1 fruit fly cellular context compared by ENCODE assay signal in the genomic region with DNA sequence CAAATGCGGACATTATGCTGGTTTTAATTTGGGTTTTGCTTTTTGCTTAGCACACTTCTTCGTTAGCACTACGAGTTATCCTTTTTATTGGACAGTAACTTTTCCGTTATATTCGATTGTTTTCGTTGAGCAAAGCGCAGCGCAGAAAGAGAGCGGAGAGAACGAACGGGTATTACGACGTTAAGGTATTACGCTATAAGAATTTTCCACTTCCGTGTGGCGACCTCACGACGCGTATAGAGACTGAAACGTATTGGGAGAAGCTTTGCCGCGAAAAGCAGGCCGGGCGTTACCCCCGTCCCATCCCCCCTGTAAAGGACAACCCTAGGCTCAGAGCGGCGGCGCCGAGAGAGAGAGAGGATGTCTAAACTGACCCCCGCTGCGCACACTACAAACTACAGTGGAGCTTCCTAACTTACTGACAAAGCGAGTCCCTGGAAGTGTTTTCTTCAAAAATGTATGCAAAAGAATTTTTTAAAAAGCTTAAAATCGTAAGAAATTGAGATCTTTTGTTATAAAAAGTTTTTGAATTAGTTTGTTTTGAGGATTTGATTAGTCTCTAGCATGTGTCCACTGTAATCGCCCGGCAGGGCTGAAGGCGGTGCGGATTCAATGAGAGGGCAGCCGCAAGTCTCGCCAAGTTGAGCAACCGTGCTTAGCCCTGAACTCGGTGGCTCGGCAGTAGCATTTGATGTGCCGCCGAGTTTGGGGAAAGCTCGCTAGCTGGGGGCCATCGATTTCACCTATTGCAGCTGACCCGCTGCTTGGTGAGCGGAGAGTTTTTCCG.
TF ChIP-seq lines count a peak whose summit lies in the region.

No protein-coding gene starts in this region.

TF ChIP-seq in whole organism, embryonic, 481 proteins besides CTCF, POLR2A, EP300 and RAD21 (continued from another document and continues in another):
- TF ChIP-seq CG6254 (GFP tag; optimal IDR thresholded peaks at IDR 0.05; lab: Kevin White, UChicago), result peak; percentile 83
- TF ChIP-seq caup (GFP tag; optimal IDR thresholded peaks at IDR 0.05; lab: Kevin White, UChicago; ENCODE audit: severe bottlenecking), result peak; percentile 97
- peak; percentile 98 for TF ChIP-seq row (GFP tag; IDR thresholded peaks at IDR 0.05; lab: Robert Waterston, UW)
- TF ChIP-seq PHDP (tag; optimal IDR thresholded peaks at IDR 0.05; lab: Kevin White, UChicago), result peak; percentile 96
- no peak for TF ChIP-seq Tbp (GFP tag; optimal IDR thresholded peaks at IDR 0.05; lab: Kevin White, UChicago)
- no peak for TF ChIP-seq CG7745 (tag; optimal IDR thresholded peaks at IDR 0.05; lab: Kevin White, UChicago)
- peak; percentile 88 for TF ChIP-seq zen (tag; optimal IDR thresholded peaks at IDR 0.05; lab: Kevin White, UChicago)
- peak; percentile 77 for TF ChIP-seq E2f2 (GFP tag; IDR thresholded peaks at IDR 0.05; lab: Robert Waterston, UW)
- TF ChIP-seq CG8359 (GFP tag; optimal IDR thresholded peaks at IDR 0.05; lab: Kevin White, UChicago; ENCODE audit: borderline replicate concordance), result peak; percentile 71
- TF ChIP-seq en (GFP tag; optimal IDR thresholded peaks at IDR 0.05; lab: Kevin White, UChicago), result peak; percentile 81
- TF ChIP-seq slou (GFP tag; optimal IDR thresholded peaks at IDR 0.05; lab: Kevin White, UChicago), result peak; percentile 92
- peak; percentile 85 for TF ChIP-seq CG11696 (GFP tag; IDR thresholded peaks at IDR 0.05; lab: Robert Waterston, UW)
- peak; percentile 97 for TF ChIP-seq Gug (GFP tag; IDR thresholded peaks at IDR 0.05; lab: Robert Waterston, UW)
- TF ChIP-seq H2.0 (GFP tag; IDR thresholded peaks at IDR 0.05; lab: Robert Waterston, UW), result peak; percentile 93
- TF ChIP-seq CG11723 (GFP tag; optimal IDR thresholded peaks at IDR 0.05; lab: Kevin White, UChicago), result peak; percentile 87
- TF ChIP-seq pros (GFP tag; optimal IDR thresholded peaks at IDR 0.05; lab: Kevin White, UChicago), result no peak
- TF ChIP-seq Hsf (GFP tag; optimal IDR thresholded peaks at IDR 0.05; lab: Kevin White, UChicago), result peak; percentile 95
- peak; percentile 91 for TF ChIP-seq CG11398 (GFP tag; optimal IDR thresholded peaks at IDR 0.05; lab: Kevin White, UChicago)
- peak; percentile 90 for TF ChIP-seq CG9437 (GFP tag; optimal IDR thresholded peaks at IDR 0.05; lab: Kevin White, UChicago)
- peak; percentile 92 for TF ChIP-seq CrebB (tag; optimal IDR thresholded peaks at IDR 0.05; lab: Kevin White, UChicago)
- peak; percentile 93 for TF ChIP-seq fd96Cb (tag; optimal IDR thresholded peaks at IDR 0.05; lab: Kevin White, UChicago)
- TF ChIP-seq CG16813 (GFP tag; IDR thresholded peaks at IDR 0.05; lab: Robert Waterston, UW; ENCODE audit: partially characterized antibody), result no peak
- TF ChIP-seq CG17359 (tag; optimal IDR thresholded peaks at IDR 0.05; lab: Kevin White, UChicago), result peak; percentile 97
- TF ChIP-seq sna (GFP tag; IDR thresholded peaks at IDR 0.05; lab: Robert Waterston, UW; ENCODE audit: partially characterized antibody), result 0 out of 2 replicates have a peak, but pooled peaks have one; percentile 13
- peak; percentile 74 for TF ChIP-seq twi (tag; optimal IDR thresholded peaks at IDR 0.05; lab: Kevin White, UChicago)
- TF ChIP-seq BEAF-32 (GFP tag; optimal IDR thresholded peaks at IDR 0.05; lab: Kevin White, UChicago), result peak; percentile 6
- TF ChIP-seq Doc3 (GFP tag; IDR thresholded peaks at IDR 0.05; lab: Robert Waterston, UW; ENCODE audit: partially characterized antibody), result no peak
- peak; percentile 95 for TF ChIP-seq her (GFP tag; optimal IDR thresholded peaks at IDR 0.05; lab: Kevin White, UChicago)
- peak; percentile 68 for TF ChIP-seq CG3065 (GFP tag; optimal IDR thresholded peaks at IDR 0.05; lab: Kevin White, UChicago)
- TF ChIP-seq CG13296 (GFP tag; optimal IDR thresholded peaks at IDR 0.05; lab: Kevin White, UChicago), result peak; percentile 96
- TF ChIP-seq lbe (GFP tag; optimal IDR thresholded peaks at IDR 0.05; lab: Kevin White, UChicago), result peak; percentile 46
- peak; percentile 97 for TF ChIP-seq lilli (GFP tag; optimal IDR thresholded peaks at IDR 0.05; lab: Kevin White, UChicago)
- peak; percentile 93 for TF ChIP-seq Fer2 (tag; optimal IDR thresholded peaks at IDR 0.05; lab: Kevin White, UChicago)
- no peak for TF ChIP-seq unc-4 (GFP tag; IDR thresholded peaks at IDR 0.05; lab: Robert Waterston, UW; ENCODE audit: partially characterized antibody)
- TF ChIP-seq CG15073 (GFP tag; optimal IDR thresholded peaks at IDR 0.05; lab: Kevin White, UChicago), result peak; percentile 74
- peak; percentile 90 for TF ChIP-seq Dip3 (GFP tag; optimal IDR thresholded peaks at IDR 0.05; lab: Kevin White, UChicago)
- TF ChIP-seq CG12236 (GFP tag; optimal IDR thresholded peaks at IDR 0.05; lab: Kevin White, UChicago), result peak; percentile 84
- peak; percentile 96 for TF ChIP-seq CG7556 (GFP tag; optimal IDR thresholded peaks at IDR 0.05; lab: Kevin White, UChicago)
- peak; percentile 95 for TF ChIP-seq CG12769 (tag; optimal IDR thresholded peaks at IDR 0.05; lab: Kevin White, UChicago)
- peak; percentile 91 for TF ChIP-seq CG10654 (GFP tag; optimal IDR thresholded peaks at IDR 0.05; lab: Kevin White, UChicago)
- TF ChIP-seq Sin3A (optimal IDR thresholded peaks at IDR 0.05; lab: Kevin White, UChicago), result no peak
- peak; percentile 91 for TF ChIP-seq Six4 (GFP tag; optimal IDR thresholded peaks at IDR 0.05; lab: Kevin White, UChicago)
- peak; percentile 95 for TF ChIP-seq unpg (GFP tag; optimal IDR thresholded peaks at IDR 0.05; lab: Kevin White, UChicago)
- peak; percentile 99 for TF ChIP-seq Ets65A (GFP tag; lab: Kevin White, UChicago)
- TF ChIP-seq CG14441 (GFP tag; IDR thresholded peaks at IDR 0.05; lab: Robert Waterston, UW), result peak; percentile 96
- peak; percentile 99 for TF ChIP-seq grau (tag; optimal IDR thresholded peaks at IDR 0.05; lab: Kevin White, UChicago)
- no peak for TF ChIP-seq Dp (GFP tag; optimal IDR thresholded peaks at IDR 0.05; lab: Kevin White, UChicago)
- TF ChIP-seq crol (GFP tag; IDR thresholded peaks at IDR 0.05; lab: Robert Waterston, UW), result peak; percentile 78
- no peak for TF ChIP-seq bbx (GFP tag; IDR thresholded peaks at IDR 0.05; lab: Robert Waterston, UW; ENCODE audit: partially characterized antibody)
- TF ChIP-seq tup (GFP tag; optimal IDR thresholded peaks at IDR 0.05; lab: Kevin White, UChicago), result peak; percentile 90
- TF ChIP-seq CG6175 (GFP tag; IDR thresholded peaks at IDR 0.05; lab: Robert Waterston, UW), result peak; percentile 93
- peak; percentile 86 for TF ChIP-seq CG6765 (GFP tag; optimal IDR thresholded peaks at IDR 0.05; lab: Kevin White, UChicago)
- TF ChIP-seq ro (GFP tag; IDR thresholded peaks at IDR 0.05; lab: Robert Waterston, UW), result peak; percentile 88
- peak; percentile 98 for TF ChIP-seq Rfx (GFP tag; IDR thresholded peaks at IDR 0.05; lab: Robert Waterston, UW)
- peak; percentile 82 for TF ChIP-seq CG1603 (tag; optimal IDR thresholded peaks at IDR 0.05; lab: Kevin White, UChicago)
- TF ChIP-seq CG6813 (GFP tag; optimal IDR thresholded peaks at IDR 0.05; lab: Kevin White, UChicago), result peak; percentile 94
- TF ChIP-seq sisA (GFP tag; IDR thresholded peaks at IDR 0.05; lab: Robert Waterston, UW), result peak; percentile 97
- peak; percentile 80 for TF ChIP-seq jing (GFP tag; optimal IDR thresholded peaks at IDR 0.05; lab: Kevin White, UChicago)
- TF ChIP-seq sens (GFP tag; lab: Kevin White, UChicago), result peak; percentile 99
- TF ChIP-seq nau (GFP tag; optimal IDR thresholded peaks at IDR 0.05; lab: Kevin White, UChicago), result peak; percentile 89
- peak; percentile 97 for TF ChIP-seq dysf (GFP tag; IDR thresholded peaks at IDR 0.05; lab: Robert Waterston, UW)
- TF ChIP-seq mld (GFP tag; IDR thresholded peaks at IDR 0.05; lab: Robert Waterston, UW; ENCODE audit: partially characterized antibody), result no peak
- TF ChIP-seq seq (GFP tag; IDR thresholded peaks at IDR 0.05; lab: Robert Waterston, UW), result peak; percentile 96
- peak; percentile 79 for TF ChIP-seq CG31388 (GFP tag; optimal IDR thresholded peaks at IDR 0.05; lab: Kevin White, UChicago)
- peak; percentile 75 for TF ChIP-seq Nf-YB (GFP tag; optimal IDR thresholded peaks at IDR 0.05; lab: Kevin White, UChicago)
- peak; percentile 61 to 95 for TF ChIP-seq bsh (GFP tag; optimal IDR thresholded peaks at IDR 0.05; lab: Kevin White, UChicago)
- peak; percentile 57 for TF ChIP-seq CG2116 (GFP tag; optimal IDR thresholded peaks at IDR 0.05; lab: Kevin White, UChicago)
- peak; percentile 76 for TF ChIP-seq CG6654 (GFP tag; optimal IDR thresholded peaks at IDR 0.05; lab: Kevin White, UChicago)
- TF ChIP-seq H15 (GFP tag; IDR thresholded peaks at IDR 0.05; lab: Robert Waterston, UW), result peak; percentile 96
- TF ChIP-seq NfI (GFP tag; optimal IDR thresholded peaks at IDR 0.05; lab: Kevin White, UChicago), result peak; percentile 96
- TF ChIP-seq CG32772 (GFP tag; IDR thresholded peaks at IDR 0.05; lab: Robert Waterston, UW), result peak; percentile 96
- peak; percentile 93 for TF ChIP-seq CG12391 (tag; optimal IDR thresholded peaks at IDR 0.05; lab: Kevin White, UChicago)
- TF ChIP-seq CG31224 (GFP tag; IDR thresholded peaks at IDR 0.05; lab: Robert Waterston, UW), result peak; percentile 90
- TF ChIP-seq CHES-1-like (GFP tag; optimal IDR thresholded peaks at IDR 0.05; lab: Kevin White, UChicago), result peak; percentile 96
- peak; percentile 82 for TF ChIP-seq toy (GFP tag; IDR thresholded peaks at IDR 0.05; lab: Robert Waterston, UW)
- no peak for TF ChIP-seq usp (GFP tag; optimal IDR thresholded peaks at IDR 0.05; lab: Kevin White, UChicago)
- peak; percentile 95 for TF ChIP-seq CG30403 (GFP tag; optimal IDR thresholded peaks at IDR 0.05; lab: Kevin White, UChicago)
- TF ChIP-seq CG17829 (tag; optimal IDR thresholded peaks at IDR 0.05; lab: Kevin White, UChicago), result peak; percentile 91
- TF ChIP-seq GATAe (GFP tag; conservative IDR thresholded peaks at IDR 0.05; lab: Robert Waterston, UW), result peak; percentile 70
- no peak for TF ChIP-seq tna (GFP tag; IDR thresholded peaks at IDR 0.05; lab: Robert Waterston, UW; ENCODE audit: partially characterized antibody)
- TF ChIP-seq vnd (GFP tag; IDR thresholded peaks at IDR 0.05; lab: Robert Waterston, UW; ENCODE audit: partially characterized antibody), result no peak
- peak; percentile 78 for TF ChIP-seq CG10274 (GFP tag; optimal IDR thresholded peaks at IDR 0.05; lab: Kevin White, UChicago)
- TF ChIP-seq bowl (GFP tag; IDR thresholded peaks at IDR 0.05; lab: Robert Waterston, UW), result peak; percentile 84; the same call in 1 of the 2 replicates
- TF ChIP-seq Opbp (GFP tag; IDR thresholded peaks at IDR 0.05; lab: Robert Waterston, UW; ENCODE audit: partially characterized antibody), result no peak
- peak; percentile 77 for TF ChIP-seq CG8290 (GFP tag; optimal IDR thresholded peaks at IDR 0.05; lab: Kevin White, UChicago)
- peak; percentile 34 to 74 for TF ChIP-seq CG8290 (tag; optimal IDR thresholded peaks at IDR 0.05; lab: Kevin White, UChicago)
- TF ChIP-seq ap (GFP tag; IDR thresholded peaks at IDR 0.05; lab: Robert Waterston, UW), result peak; percentile 94
- TF ChIP-seq corto (GFP tag; optimal IDR thresholded peaks at IDR 0.05; lab: Kevin White, UChicago), result peak; percentile 43
- peak; percentile 98 for TF ChIP-seq Dbx (GFP tag; IDR thresholded peaks at IDR 0.05; lab: Robert Waterston, UW)
- no peak for TF ChIP-seq fru (optimal IDR thresholded peaks at IDR 0.05; lab: Kevin White, UChicago)
- peak; percentile 88 for TF ChIP-seq CG43689 (GFP tag; IDR thresholded peaks at IDR 0.05; lab: Robert Waterston, UW)
- TF ChIP-seq grn (GFP tag; optimal IDR thresholded peaks at IDR 0.05; lab: Kevin White, UChicago), result peak; percentile 60
- peak; percentile 83 for TF ChIP-seq dati (GFP tag; IDR thresholded peaks at IDR 0.05; lab: Robert Waterston, UW)
- peak; percentile 98 for TF ChIP-seq Ada2b (GFP tag; IDR thresholded peaks at IDR 0.05; lab: Robert Waterston, UW)
- TF ChIP-seq Chrac-16 (GFP tag; optimal IDR thresholded peaks at IDR 0.05; lab: Kevin White, UChicago), result peak; percentile 90
- peak; percentile 87 for TF ChIP-seq gcm (GFP tag; optimal IDR thresholded peaks at IDR 0.05; lab: Kevin White, UChicago)
- TF ChIP-seq CG17568 (GFP tag; optimal IDR thresholded peaks at IDR 0.05; lab: Kevin White, UChicago), result peak; percentile 90
- no peak for TF ChIP-seq yki (optimal IDR thresholded peaks at IDR 0.05; lab: Kevin White, UChicago)
- TF ChIP-seq stwl (tag; optimal IDR thresholded peaks at IDR 0.05; lab: Kevin White, UChicago), result peak; percentile 20
- TF ChIP-seq Dll (GFP tag; IDR thresholded peaks at IDR 0.05; lab: Robert Waterston, UW; ENCODE audit: partially characterized antibody), result no peak
- peak; percentile 93 for TF ChIP-seq scrt (GFP tag; optimal IDR thresholded peaks at IDR 0.05; lab: Kevin White, UChicago)
- TF ChIP-seq CG17802 (tag; optimal IDR thresholded peaks at IDR 0.05; lab: Kevin White, UChicago), result peak; percentile 72
- TF ChIP-seq klu (GFP tag; IDR thresholded peaks at IDR 0.05; lab: Robert Waterston, UW), result peak; percentile 92
- TF ChIP-seq CG14667 (GFP tag; IDR thresholded peaks at IDR 0.05; lab: Robert Waterston, UW), result peak; percentile 95
- TF ChIP-seq hbn (GFP tag; IDR thresholded peaks at IDR 0.05; lab: Robert Waterston, UW; ENCODE audit: partially characterized antibody), result no peak
- TF ChIP-seq kay (GFP tag; optimal IDR thresholded peaks at IDR 0.05; lab: Kevin White, UChicago), result peak; percentile 87
- peak; percentile 81 for TF ChIP-seq kah (GFP tag; optimal IDR thresholded peaks at IDR 0.05; lab: Kevin White, UChicago)
- TF ChIP-seq CG32767 (GFP tag; IDR thresholded peaks at IDR 0.05; lab: Robert Waterston, UW), result peak; percentile 93
- TF ChIP-seq Drgx (GFP tag; IDR thresholded peaks at IDR 0.05; lab: Robert Waterston, UW), result peak; percentile 91
- peak; percentile 95 for TF ChIP-seq CG13424 (tag; optimal IDR thresholded peaks at IDR 0.05; lab: Kevin White, UChicago)
- TF ChIP-seq CG12744 (GFP tag; optimal IDR thresholded peaks at IDR 0.05; lab: Kevin White, UChicago), result peak; percentile 95
- TF ChIP-seq ind (GFP tag; optimal IDR thresholded peaks at IDR 0.05; lab: Kevin White, UChicago), result peak; percentile 96
- TF ChIP-seq dpn (GFP tag; optimal IDR thresholded peaks at IDR 0.05; lab: Kevin White, UChicago), result peak; percentile 95 to 96
- peak; percentile 84 for TF ChIP-seq CG18764 (GFP tag; optimal IDR thresholded peaks at IDR 0.05; lab: Kevin White, UChicago)
- peak; percentile 95 for TF ChIP-seq fu2 (GFP tag; optimal IDR thresholded peaks at IDR 0.05; lab: Kevin White, UChicago)
- TF ChIP-seq Camta (GFP tag; optimal IDR thresholded peaks at IDR 0.05; lab: Kevin White, UChicago), result peak; percentile 92
- TF ChIP-seq CG3838 (GFP tag; optimal IDR thresholded peaks at IDR 0.05; lab: Kevin White, UChicago), result peak; percentile 70
- peak; percentile 97 for TF ChIP-seq ranshi (GFP tag; IDR thresholded peaks at IDR 0.05; lab: Robert Waterston, UW)
- peak; percentile 94 for TF ChIP-seq az2 (GFP tag; optimal IDR thresholded peaks at IDR 0.05; lab: Kevin White, UChicago)
- peak; percentile 90 for TF ChIP-seq B-H1 (GFP tag; IDR thresholded peaks at IDR 0.05; lab: Robert Waterston, UW)
- peak; percentile 89 for TF ChIP-seq p53 (GFP tag; optimal IDR thresholded peaks at IDR 0.05; lab: Kevin White, UChicago)
